Worm (Caenorhabditis elegans) whole organism, L3 larva: ENCODE measurements around the gene C35D10.10.

Experiments used
- R02D3.7 ChIP-seq: fragments of 150-350 bp; optimal IDR thresholded peaks from 2 replicates; lab custom pipeline; 2014; ENCODE audit warnings: missing biosample characterization, missing genetic modification characterization
- ama-1 ChIP-seq: fragments of 150-350 bp; optimal IDR thresholded peaks from 2 replicates; lab custom pipeline; 2018
- ceh-9 ChIP-seq: sonication (generic microtip); optimal IDR thresholded peaks from 2 replicates; lab custom pipeline; 2018; ENCODE audit warnings: missing biosample characterization, missing genetic modification characterization
- nhr-28 ChIP-seq: fragments of 150-350 bp; optimal IDR thresholded peaks from 2 replicates; lab custom pipeline; 2014; ENCODE audit warnings: missing biosample characterization, missing genetic modification characterization
- nhr-76 ChIP-seq: fragments of 150-350 bp; sonication (generic microtip); optimal IDR thresholded peaks from 5 replicates; lab custom pipeline; 2014; ENCODE audit warnings: missing biosample characterization, missing genetic modification characterization

- TF ChIP-seq ama-1 (lab: Kevin White, UChicago) (no peak), nhr-76 (tag; lab: Kevin White, UChicago) (no peak), R02D3.7 (tag; lab: Kevin White, UChicago) (no peak), ceh-9 (tag; lab: Kevin White, UChicago) (no peak), nhr-28 (no peak)
These were observed 21.8 kb upstream of the C35D10.10 start, which contains the start of gene clec-5 for ce11 chrIII:4883429-4883828.
